Fruit fly (Drosophila melanogaster): ENCODE results near the gene RpL27.

RpL27 gene

dm6 chr3R:25647577-25648257 is 37.1 kb downstream of the RpL27 start (continued):
- TF ChIP-seq Camta (GFP tag; optimal IDR thresholded peaks at IDR 0.05) (no peak), CHES-1-like (GFP tag; optimal IDR thresholded peaks at IDR 0.05) (no peak), lmd (GFP tag; IDR thresholded peaks at IDR 0.05) (no peak), CG16815 (GFP tag; optimal IDR thresholded peaks at IDR 0.05) (no peak), Atf6 (GFP tag; IDR thresholded peaks at IDR 0.05) (0 out of 2 replicates have a peak, but pooled peaks have one; percentile 9), CG31388 (GFP tag; optimal IDR thresholded peaks at IDR 0.05) (no peak), CG30020 (tag; optimal IDR thresholded peaks at IDR 0.05) (no peak), nau (GFP tag; optimal IDR thresholded peaks at IDR 0.05) (no peak), yki (optimal IDR thresholded peaks at IDR 0.05) (no peak), peb (GFP tag; IDR thresholded peaks at IDR 0.05) (no peak), gfzf (GFP tag; optimal IDR thresholded peaks at IDR 0.05) (peak; percentile 7), lilli (GFP tag; optimal IDR thresholded peaks at IDR 0.05) (no peak), Hr78 (GFP tag; optimal IDR thresholded peaks at IDR 0.05) (no peak), Hr39 (optimal IDR thresholded peaks at IDR 0.05) (no peak), CG6654 (GFP tag; optimal IDR thresholded peaks at IDR 0.05) (no peak), CG12942 (GFP tag; optimal IDR thresholded peaks at IDR 0.05) (no peak), jumu (GFP tag; optimal IDR thresholded peaks at IDR 0.05) (no peak), CG15696 (tag; optimal IDR thresholded peaks at IDR 0.05) (no peak), tll (GFP tag; optimal IDR thresholded peaks at IDR 0.05) (no peak), NFAT (GFP tag; IDR thresholded peaks at IDR 0.05) (no peak), Atf3 (GFP tag; optimal IDR thresholded peaks at IDR 0.05) (no peak), CG7745 (tag; optimal IDR thresholded peaks at IDR 0.05) (no peak), CG5245 (GFP tag; optimal IDR thresholded peaks at IDR 0.05) (no peak), CG13287 (GFP tag; IDR thresholded peaks at IDR 0.05; ENCODE audit: partially characterized antibody) (peak; percentile 67), danr (GFP tag; IDR thresholded peaks at IDR 0.05) (no peak), PHDP (tag; optimal IDR thresholded peaks at IDR 0.05) (peak; percentile 12), bab2 (GFP tag; optimal IDR thresholded peaks at IDR 0.05) (no peak), esg (GFP tag; conservative IDR thresholded peaks at IDR 0.05) (no peak), CG1024 (GFP tag; IDR thresholded peaks at IDR 0.05) (no peak), CG4360 (GFP tag; IDR thresholded peaks at IDR 0.05) (0 out of 2 replicates have a peak, but pooled peaks have one; percentile 24), CG13775 (GFP tag; optimal IDR thresholded peaks at IDR 0.05) (no peak), CG8765 (GFP tag; IDR thresholded peaks at IDR 0.05) (no peak), mirr (GFP tag; optimal IDR thresholded peaks at IDR 0.05) (no peak), CG11398 (GFP tag; optimal IDR thresholded peaks at IDR 0.05) (no peak), D19B (GFP tag; optimal IDR thresholded peaks at IDR 0.05) (no peak), tna (GFP tag; IDR thresholded peaks at IDR 0.05; ENCODE audit: partially characterized antibody) (peak; percentile 89), onecut (GFP tag; IDR thresholded peaks at IDR 0.05) (peak; percentile 12), CG4424 (GFP tag; optimal IDR thresholded peaks at IDR 0.05) (peak; percentile 13), CG8478 (optimal IDR thresholded peaks at IDR 0.05) (no peak), NC2α (GFP tag; optimal IDR thresholded peaks at IDR 0.05) (no peak), MESR4 (GFP tag; optimal IDR thresholded peaks at IDR 0.05) (peak; percentile 23), jigr1 (GFP tag; IDR thresholded peaks at IDR 0.05) (no peak), Oaz (GFP tag; IDR thresholded peaks at IDR 0.05) (no peak), E2f1 (GFP tag; IDR thresholded peaks at IDR 0.05) (no peak), cwo (GFP tag; optimal IDR thresholded peaks at IDR 0.05) (no peak), CG9727 (GFP tag; optimal IDR thresholded peaks at IDR 0.05) (no peak), HLH3B (GFP tag; IDR thresholded peaks at IDR 0.05) (peak; percentile 46; the same call in 1 of the 2 replicates), seq (GFP tag; IDR thresholded peaks at IDR 0.05) (no peak), CrebB (tag; optimal IDR thresholded peaks at IDR 0.05) (no peak), Doc2 (GFP tag; IDR thresholded peaks at IDR 0.05) (no peak), Dip3 (GFP tag; optimal IDR thresholded peaks at IDR 0.05) (no peak), CG17361 (GFP tag; IDR thresholded peaks at IDR 0.05) (no peak)

Data from whole organism, embryonic.